Worm (Caenorhabditis elegans): ENCODE data around the gene C07A12.18.
A peak's percentile ranks its signal among the peaks of the same experiment; 100 is the strongest.

C07A12.18 gene

DNA sequence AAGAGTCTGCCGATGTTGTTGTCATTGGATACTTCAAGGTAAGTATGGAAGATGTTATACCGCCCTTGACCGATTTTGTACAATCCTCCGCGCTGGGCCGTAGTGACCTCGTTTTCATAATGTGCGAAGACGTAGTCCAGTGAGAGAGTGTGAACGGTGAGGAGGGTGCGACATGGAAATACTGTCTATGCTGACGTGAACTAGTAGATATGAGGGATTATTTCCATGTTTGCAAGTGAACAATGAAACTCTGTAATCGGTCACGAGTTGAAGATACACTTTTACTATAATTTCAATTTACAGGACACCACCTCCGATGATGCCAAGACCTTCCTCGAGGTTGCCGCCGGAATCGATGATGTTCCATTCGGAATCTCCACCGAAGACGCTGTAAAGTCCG, 24.9 kb downstream of the C07A12.18 start:
- TF ChIP-seq med-1 (GFP tag; optimal IDR thresholded peaks at IDR 0.05; ENCODE audit: insufficient read depth) (no peak), flt-1 (GFP tag; IDR thresholded peaks at IDR 0.05) (0 out of 2 replicates have a peak, but pooled peaks have one; percentile 49)

DNA sequence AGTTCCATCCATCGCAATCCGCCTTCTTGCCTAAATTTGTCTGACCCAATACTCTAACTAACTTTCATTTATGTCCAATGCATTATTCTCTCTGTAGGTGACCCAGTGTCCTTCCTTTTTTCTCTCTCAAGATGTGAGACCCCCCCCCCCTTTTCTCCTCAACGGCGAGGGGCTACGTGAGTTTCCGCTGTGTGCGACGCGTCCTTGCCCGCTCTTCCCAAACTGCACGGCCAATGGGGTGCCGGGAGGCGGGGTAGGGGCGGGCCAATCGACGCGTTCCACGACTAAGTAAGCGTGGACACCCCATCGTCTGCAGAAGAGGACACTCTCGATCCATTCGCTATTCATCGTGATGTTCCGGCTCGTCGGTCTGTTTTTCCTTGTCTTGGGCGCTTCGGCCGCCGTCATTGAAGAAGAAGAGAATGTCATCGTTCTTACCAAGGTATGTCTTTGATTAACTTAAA, 25.8 kb downstream of the C07A12.18 start, which contains the start of gene pdi-2:
pdi-2 (plus strand) TSS at position 269 of the 464 bp plus-strand sequence.
- TF ChIP-seq cog-1 (tag; optimal IDR thresholded peaks at IDR 0.05): peak; percentile 83
- TF ChIP-seq med-1 (GFP tag; optimal IDR thresholded peaks at IDR 0.05; ENCODE audit: insufficient read depth): no peak
- peak; percentile 88 for TF ChIP-seq flt-1 (GFP tag; IDR thresholded peaks at IDR 0.05)
- TF ChIP-seq T22C8.4 (GFP tag; IDR thresholded peaks at IDR 0.05): no peak
- peak; percentile 65; the same call in 1 of the 2 replicates for TF ChIP-seq tab-1 (GFP tag; IDR thresholded peaks at IDR 0.05)
- TF ChIP-seq ztf-23 (GFP tag; IDR thresholded peaks at IDR 0.05): peak; percentile 76
- TF ChIP-seq klf-2 (GFP tag; conservative IDR thresholded peaks at IDR 0.05): peak; percentile 71
- no peak for TF ChIP-seq ref-1 (GFP tag; conservative IDR thresholded peaks at IDR 0.05)

DNA sequence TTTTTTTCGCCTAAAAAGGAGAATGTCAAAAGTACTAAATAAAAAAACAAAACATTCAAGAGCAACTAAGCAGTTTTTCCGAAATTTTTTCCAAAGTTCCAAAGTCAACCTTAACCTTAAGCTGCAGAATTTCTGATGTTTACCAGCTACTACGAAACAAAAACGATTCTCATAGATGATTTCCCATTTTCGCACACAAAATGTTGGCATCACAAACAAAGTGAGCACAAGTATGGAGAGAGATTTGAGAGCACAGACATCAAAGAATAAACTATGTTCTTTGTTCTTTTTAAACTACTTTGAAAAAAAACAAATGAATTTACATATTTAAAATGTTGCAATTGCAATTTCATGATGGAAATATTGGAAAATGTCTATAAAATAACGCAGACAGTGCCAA, 26.4 kb downstream of the C07A12.18 start:
- TF ChIP-seq ztf-23 (GFP tag; IDR thresholded peaks at IDR 0.05): no peak
- TF ChIP-seq T22C8.4 (GFP tag; IDR thresholded peaks at IDR 0.05): no peak
- no peak for TF ChIP-seq med-1 (GFP tag; optimal IDR thresholded peaks at IDR 0.05; ENCODE audit: insufficient read depth)
- TF ChIP-seq flt-1 (GFP tag; IDR thresholded peaks at IDR 0.05): no peak
- no peak for TF ChIP-seq ztf-29 (GFP tag; IDR thresholded peaks at IDR 0.05)
- no peak for TF ChIP-seq cog-1 (tag; optimal IDR thresholded peaks at IDR 0.05)
- no peak for TF ChIP-seq ref-1 (GFP tag; conservative IDR thresholded peaks at IDR 0.05)
- no peak for TF ChIP-seq klf-2 (GFP tag; conservative IDR thresholded peaks at IDR 0.05)
- no peak for TF ChIP-seq tab-1 (GFP tag; IDR thresholded peaks at IDR 0.05)

DNA sequence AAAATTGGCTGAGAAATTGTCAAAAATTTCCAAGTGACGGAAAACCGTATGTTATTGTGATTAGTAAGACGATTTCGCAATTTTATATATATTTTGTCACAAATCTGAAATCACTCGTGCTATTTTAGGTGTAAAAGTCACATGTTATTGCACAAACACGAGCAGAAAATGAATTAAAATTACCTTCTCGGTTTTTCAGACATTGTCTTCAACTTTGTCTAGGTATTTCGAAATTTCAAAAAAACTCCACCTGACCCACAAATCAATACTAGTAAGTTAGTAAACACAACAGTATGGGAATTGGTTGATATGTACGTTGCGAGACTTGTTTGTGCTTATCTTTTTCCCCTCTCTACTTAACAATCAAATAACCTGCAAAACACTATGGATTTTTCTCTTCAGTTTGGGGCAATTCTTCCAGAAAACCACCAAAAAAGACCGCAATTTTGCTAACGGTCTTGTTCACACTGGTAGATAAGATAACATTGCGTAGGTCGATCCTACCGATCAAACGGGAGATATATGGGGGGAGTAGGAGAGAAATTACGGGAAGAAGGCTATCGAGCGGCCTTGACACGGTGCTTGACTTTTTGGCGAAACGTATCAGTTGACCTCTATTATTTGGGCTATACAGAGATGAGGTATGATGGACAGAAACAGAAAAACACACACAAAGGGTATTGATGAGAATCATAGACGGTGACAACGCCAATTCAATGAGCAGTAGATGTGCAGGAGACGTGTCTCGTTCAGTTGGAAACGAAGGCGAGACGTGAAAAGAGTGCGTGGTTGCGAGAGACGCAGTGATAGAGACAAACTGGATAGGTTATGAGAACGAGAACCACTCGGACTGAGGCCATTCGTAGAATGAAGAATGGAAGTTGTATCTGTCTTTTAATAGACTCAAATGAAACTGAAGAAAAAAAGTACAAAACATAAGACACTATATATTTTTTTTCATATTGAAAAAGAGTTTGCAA, 27.6 kb downstream of the C07A12.18 start, which contains the start of gene C07A12.7:
C07A12.7 (minus strand) TSS at position 308 of the 980 bp plus-strand sequence.
- TF ChIP-seq ztf-29 (GFP tag; IDR thresholded peaks at IDR 0.05): 0 out of 2 replicates have a peak, but pooled peaks have one; percentile 17
- TF ChIP-seq cog-1 (tag; optimal IDR thresholded peaks at IDR 0.05): peak; percentile 9
- TF ChIP-seq flt-1 (GFP tag; IDR thresholded peaks at IDR 0.05): 0 out of 2 replicates have a peak, but pooled peaks have one; percentile 21
- no peak for TF ChIP-seq T22C8.4 (GFP tag; IDR thresholded peaks at IDR 0.05)
- TF ChIP-seq ref-1 (GFP tag; conservative IDR thresholded peaks at IDR 0.05): no peak

DNA sequence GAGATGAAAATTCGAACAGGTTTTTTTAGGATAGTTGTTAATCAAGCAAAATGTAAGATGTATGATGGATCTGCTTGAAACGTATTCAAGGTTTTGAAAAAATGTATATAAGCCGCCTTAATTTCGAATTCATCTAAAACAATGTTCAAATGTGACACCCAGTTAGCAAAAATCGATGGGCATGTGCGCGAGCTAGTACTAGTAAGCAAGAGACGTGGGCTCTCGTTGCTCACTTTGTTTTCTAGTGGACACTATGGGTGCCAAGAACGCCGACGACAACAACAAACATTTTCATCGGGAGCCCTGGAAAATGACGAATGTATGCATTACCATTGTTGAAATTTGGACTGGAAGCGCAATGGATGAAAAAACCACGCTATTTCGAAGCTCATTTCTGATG, 28.5 kb downstream of the C07A12.18 start:
- TF ChIP-seq klf-2 (GFP tag; conservative IDR thresholded peaks at IDR 0.05) (no peak), ref-1 (GFP tag; conservative IDR thresholded peaks at IDR 0.05) (no peak), T22C8.4 (GFP tag; IDR thresholded peaks at IDR 0.05) (no peak), ztf-29 (GFP tag; IDR thresholded peaks at IDR 0.05) (no peak), med-1 (GFP tag; optimal IDR thresholded peaks at IDR 0.05; ENCODE audit: insufficient read depth) (no peak), flt-1 (GFP tag; IDR thresholded peaks at IDR 0.05) (no peak), tab-1 (GFP tag; IDR thresholded peaks at IDR 0.05) (no peak)

DNA sequence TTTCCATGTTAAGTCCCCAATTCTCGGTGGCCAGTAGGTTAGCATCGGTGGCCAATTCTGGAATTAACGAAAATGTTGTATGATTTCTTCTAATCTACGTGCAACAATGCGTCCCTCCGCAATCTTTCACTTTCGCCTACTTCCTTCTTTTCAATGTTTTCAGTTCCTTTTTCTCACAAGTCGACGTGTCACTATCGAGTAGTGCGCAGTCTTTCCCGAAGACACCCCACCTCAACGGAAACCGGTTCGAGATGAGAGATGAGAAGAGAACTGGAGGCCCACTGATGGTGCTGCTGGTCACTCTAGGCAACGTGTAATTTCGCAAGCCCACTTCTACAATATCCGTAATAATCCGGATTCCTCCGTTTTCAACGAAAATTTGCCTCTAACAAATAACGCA, 29.7 kb downstream of the C07A12.18 start:
- TF ChIP-seq ztf-29 (GFP tag; IDR thresholded peaks at IDR 0.05): no peak
- TF ChIP-seq ztf-23 (GFP tag; IDR thresholded peaks at IDR 0.05): 0 out of 2 replicates have a peak, but pooled peaks have one; percentile 11

DNA sequence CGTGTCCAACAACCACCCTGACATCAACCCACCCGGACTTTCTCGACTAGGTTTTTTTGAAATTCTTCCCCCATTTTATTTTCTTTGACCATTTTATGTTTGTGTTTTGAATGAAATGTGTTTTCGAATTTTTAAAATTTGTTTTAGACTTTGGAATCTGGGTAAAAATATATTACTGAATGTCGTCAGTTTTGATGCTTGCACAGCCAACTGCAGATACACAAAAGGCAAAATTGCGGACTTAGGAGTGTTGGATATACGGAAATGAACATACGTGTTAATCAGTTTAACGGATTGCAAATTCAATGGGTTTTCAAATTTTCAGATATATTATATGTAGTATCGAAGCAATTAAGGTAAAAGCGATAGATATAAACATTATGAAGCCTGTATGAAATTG, 32.9 kb downstream of the C07A12.18 start:
- TF ChIP-seq flt-1 (GFP tag; IDR thresholded peaks at IDR 0.05): no peak

DNA sequence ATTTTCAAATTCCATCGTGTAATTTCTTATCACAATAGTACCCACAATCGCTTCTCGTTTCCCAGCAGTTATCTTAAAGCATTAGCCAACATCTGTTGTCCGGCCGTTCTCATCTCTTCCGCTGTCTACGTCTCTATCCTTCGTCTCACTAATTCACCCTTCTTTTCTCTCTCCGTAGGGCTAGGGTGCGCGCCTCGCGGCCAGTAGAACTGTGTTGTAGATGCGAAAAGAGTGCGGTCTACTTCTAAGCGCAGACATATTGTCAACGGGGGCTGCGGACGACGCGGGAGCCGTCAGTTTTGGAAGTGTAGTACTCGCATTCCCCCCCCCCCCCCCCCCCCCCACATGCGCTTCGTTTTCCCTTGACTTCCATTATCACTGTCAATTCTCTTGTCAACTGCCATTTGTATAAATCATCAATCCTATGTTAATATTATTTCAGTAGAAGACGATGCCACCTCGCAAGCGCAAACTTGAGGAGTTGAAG, 36.0 kb downstream of the C07A12.18 start, which contains the start of gene spr-3:
spr-3 (plus strand) TSS at position 437 of the 487 bp plus-strand sequence.
- no peak for TF ChIP-seq T22C8.4 (GFP tag; IDR thresholded peaks at IDR 0.05)
- no peak for TF ChIP-seq ztf-29 (GFP tag; IDR thresholded peaks at IDR 0.05)
- TF ChIP-seq cog-1 (tag; optimal IDR thresholded peaks at IDR 0.05): no peak
- TF ChIP-seq ztf-23 (GFP tag; IDR thresholded peaks at IDR 0.05): no peak
- TF ChIP-seq klf-2 (GFP tag; conservative IDR thresholded peaks at IDR 0.05): no peak
- no peak for TF ChIP-seq med-1 (GFP tag; optimal IDR thresholded peaks at IDR 0.05; ENCODE audit: insufficient read depth)
- no peak for TF ChIP-seq tab-1 (GFP tag; IDR thresholded peaks at IDR 0.05)
- no peak for TF ChIP-seq ref-1 (GFP tag; conservative IDR thresholded peaks at IDR 0.05)
- TF ChIP-seq flt-1 (GFP tag; IDR thresholded peaks at IDR 0.05): no peak

DNA sequence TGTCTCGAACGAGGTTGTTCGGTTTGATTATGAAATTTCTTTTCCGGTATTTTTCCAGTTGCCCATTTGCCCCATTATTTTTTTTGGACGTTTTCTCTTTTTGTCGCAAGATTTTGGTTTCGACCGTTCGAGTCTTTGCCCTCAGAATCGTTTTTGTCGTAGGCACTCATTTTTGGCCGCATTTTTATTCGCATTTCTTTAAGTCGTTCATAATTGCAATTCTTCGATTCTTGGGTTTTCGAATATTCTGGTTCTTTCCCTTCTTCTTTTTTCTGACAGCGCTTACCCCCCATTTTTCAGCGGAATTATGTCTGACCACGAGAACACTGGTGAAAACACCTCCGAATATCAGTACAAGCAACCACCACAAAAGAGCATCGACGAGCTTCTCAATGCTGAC, 41.5 kb downstream of the C07A12.18 start, which contains the start of gene rhi-1:
rhi-1 (plus strand) TSS at position 301 of the 400 bp plus-strand sequence.
- TF ChIP-seq ref-1 (GFP tag; conservative IDR thresholded peaks at IDR 0.05) (no peak), cog-1 (tag; optimal IDR thresholded peaks at IDR 0.05) (no peak), flt-1 (GFP tag; IDR thresholded peaks at IDR 0.05) (no peak), ztf-23 (GFP tag; IDR thresholded peaks at IDR 0.05) (no peak), med-1 (GFP tag; optimal IDR thresholded peaks at IDR 0.05; ENCODE audit: insufficient read depth) (no peak), klf-2 (GFP tag; conservative IDR thresholded peaks at IDR 0.05) (no peak), ztf-29 (GFP tag; IDR thresholded peaks at IDR 0.05) (no peak), T22C8.4 (GFP tag; IDR thresholded peaks at IDR 0.05) (no peak), tab-1 (GFP tag; IDR thresholded peaks at IDR 0.05) (no peak)

All from whole organism, midembryonic.